Worm (Caenorhabditis elegans) whole organism, L3 larva: ENCODE measurements around the gene F42F12.4.

Source experiments
- nfya-1 ChIP-seq: sonication (generic microtip); optimal IDR thresholded peaks from 2 replicates; lab custom pipeline; 2017; ENCODE audit warnings: missing genetic modification characterization, mild to moderate bottlenecking, missing compliant biosample characterization, antibody characterized with exemption, moderate library complexity; ENCODE audit not compliant: insufficient read depth
- nhr-12 ChIP-seq: fragments of 150-350 bp; optimal IDR thresholded peaks from 2 replicates; lab custom pipeline; 2014; ENCODE audit warnings: missing biosample characterization, missing genetic modification characterization
- skn-1 ChIP-seq: fragments of 150-350 bp; optimal IDR thresholded peaks from 2 replicates; lab custom pipeline; 2014; ENCODE audit warnings: missing biosample characterization, missing genetic modification characterization
- unc-62 ChIP-seq: fragments of 150-350 bp; sonication (generic microtip); optimal IDR thresholded peaks from 4 replicates; lab custom pipeline; 2014; ENCODE audit warnings: missing biosample characterization, missing genetic modification reagents, missing genetic modification characterization
- ztf-11 ChIP-seq: fragments of 150-350 bp; optimal IDR thresholded peaks from 2 replicates; lab custom pipeline; 2014; ENCODE audit warnings: missing biosample characterization, missing genetic modification characterization

ce11 chrX:12391380-12391779 lies 38.6 kb upstream of the F42F12.4 start, which contains the start of gene nekl-3:
- no peak for TF ChIP-seq unc-62 (GFP tag; lab: Kevin White, UChicago)
- no peak for TF ChIP-seq skn-1
- no peak for TF ChIP-seq nhr-12 (tag; lab: Kevin White, UChicago)
- no peak for TF ChIP-seq ztf-11
- no peak for TF ChIP-seq nfya-1
